Worm (Caenorhabditis elegans): Measurements from ENCODE around the gene sri-53.

The sri-53 gene

DNA sequence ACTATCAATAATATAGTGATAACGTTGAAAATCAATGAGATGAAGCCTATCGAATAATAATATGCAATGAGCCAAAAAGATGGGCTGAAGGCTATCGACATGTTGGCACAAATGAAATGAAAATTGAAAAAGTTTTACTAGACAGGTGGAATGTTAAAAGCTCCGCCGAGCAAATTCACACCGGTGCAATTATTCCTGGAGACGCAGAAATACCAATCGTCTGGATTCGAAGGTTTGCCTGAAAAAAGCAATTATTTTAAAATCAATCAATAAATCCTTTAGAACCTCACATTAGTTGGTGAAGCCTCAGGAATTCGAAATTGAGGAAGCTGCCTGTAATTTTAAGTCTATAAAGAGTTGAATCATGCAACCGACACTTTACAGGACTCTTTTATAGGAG is 48.0 kb downstream of the sri-53 start, which contains the start of gene sri-32:
Gene sri-32, minus strand, starts transcription at position 101 of the 400 bp plus-strand sequence.
- TF ChIP-seq Y75B8A.6 (GFP tag; IDR thresholded peaks at IDR 0.05) (no peak), pha-4 (GFP tag; IDR thresholded peaks at IDR 0.05) (no peak), pha-4 (tag; optimal IDR thresholded peaks at IDR 0.05) (no peak), Y105C5A.15 (GFP tag; IDR thresholded peaks at IDR 0.05) (no peak), ceh-44 (GFP tag; IDR thresholded peaks at IDR 0.05) (no peak), lim-7 (GFP tag; IDR thresholded peaks at IDR 0.05) (no peak), zip-2 (tag; optimal IDR thresholded peaks at IDR 0.05) (no peak), lin-38 (GFP tag; IDR thresholded peaks at IDR 0.05) (no peak), mes-2 (tag; optimal IDR thresholded peaks at IDR 0.05; ENCODE audit: poor library complexity, severe bottlenecking) (no peak), Y5F2A.4 (GFP tag; optimal IDR thresholded peaks at IDR 0.05) (no peak), hlh-30 (tag; optimal IDR thresholded peaks at IDR 0.05; ENCODE audit: insufficient read depth) (no peak)

DNA sequence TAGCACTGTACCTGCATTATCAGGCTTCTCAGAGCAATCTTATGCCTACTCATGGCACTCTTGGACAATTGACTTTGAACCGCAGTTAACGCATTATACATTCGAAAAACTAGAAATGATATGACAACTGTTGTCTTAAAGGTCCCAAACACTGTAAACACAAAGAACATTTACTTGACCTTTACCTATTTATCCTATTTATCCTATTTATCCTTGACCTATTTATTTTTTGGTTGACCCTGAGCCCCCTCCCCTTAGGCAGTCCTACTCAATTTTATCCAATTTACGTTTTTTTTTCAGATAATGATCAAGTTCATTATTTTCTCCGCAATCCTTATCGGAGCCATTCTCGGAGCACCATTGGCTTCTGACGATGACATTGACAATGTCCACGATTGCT is 50.8 kb downstream of the sri-53 start, which contains the start of the genes T10D4.14 and T10D4.19:
Gene T10D4.14, minus strand, starts transcription at position 101 of the 400 bp plus-strand sequence.
Gene T10D4.19, plus strand, starts transcription at position 304 of the 400 bp plus-strand sequence.
- TF ChIP-seq snpc-1.2 (GFP tag; IDR thresholded peaks at IDR 0.05) (no peak), nhr-41 (GFP tag; IDR thresholded peaks at IDR 0.05) (no peak), dmd-9 (GFP tag; IDR thresholded peaks at IDR 0.05) (no peak), ztf-11 (tag; optimal IDR thresholded peaks at IDR 0.05) (no peak), Y75B8A.6 (GFP tag; IDR thresholded peaks at IDR 0.05) (no peak), ama-1 (optimal IDR thresholded peaks at IDR 0.05) (no peak), saeg-2 (GFP tag; IDR thresholded peaks at IDR 0.05) (no peak), zfp-3 (GFP tag; conservative IDR thresholded peaks at IDR 0.05) (no peak), ceh-44 (GFP tag; IDR thresholded peaks at IDR 0.05) (no peak), dve-1 (tag; optimal IDR thresholded peaks at IDR 0.05; ENCODE audit: insufficient read depth) (no peak), Y105C5A.15 (GFP tag; IDR thresholded peaks at IDR 0.05) (no peak), nhr-42 (GFP tag; IDR thresholded peaks at IDR 0.05) (no peak), mes-2 (tag; optimal IDR thresholded peaks at IDR 0.05; ENCODE audit: poor library complexity, severe bottlenecking) (no peak)
